Worm (Caenorhabditis elegans): ENCODE measurements around the gene ergi-3.

- no peak for TF ChIP-seq W03F9.2 (tag; optimal IDR thresholded peaks at IDR 0.05)
- no peak for TF ChIP-seq him-1 (tag; optimal IDR thresholded peaks at IDR 0.05)
Measured at ce11 chrX:15630790-15631204, 14.2 kb upstream of the ergi-3 start.

Measured in whole organism, L4/young adult.